Fruit fly (Drosophila melanogaster): ENCODE data around the gene a6.

DNA sequence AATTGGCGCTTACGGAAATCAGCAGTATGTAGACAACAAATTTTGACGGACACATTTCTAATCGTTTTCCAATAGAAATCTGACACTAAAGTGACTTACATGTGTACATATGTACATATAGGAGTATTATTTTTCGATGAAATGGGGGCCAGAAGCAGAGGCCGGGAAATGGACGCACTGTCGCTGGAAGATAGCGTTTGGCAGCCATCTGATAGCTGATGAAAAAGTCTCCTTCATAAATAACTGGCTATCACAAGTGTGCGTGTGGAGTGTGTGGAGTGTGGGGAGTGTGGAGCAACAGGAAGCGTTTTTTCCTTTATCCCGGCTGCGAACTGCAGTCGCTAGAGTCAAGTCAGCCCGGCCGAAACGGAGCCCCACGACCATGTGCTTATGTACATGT is 14.4 kb upstream of the a6 start, which contains the start of gene CG3795:
- no peak for TF ChIP-seq CG8478 (optimal IDR thresholded peaks at IDR 0.05)
- TF ChIP-seq E2f2 (GFP tag; IDR thresholded peaks at IDR 0.05): no peak
- TF ChIP-seq CG5180 (GFP tag; optimal IDR thresholded peaks at IDR 0.05): no peak
- no peak for TF ChIP-seq Hey (tag; optimal IDR thresholded peaks at IDR 0.05)
- TF ChIP-seq CG15514 (GFP tag; optimal IDR thresholded peaks at IDR 0.05): no peak
- no peak for TF ChIP-seq pita (GFP tag; optimal IDR thresholded peaks at IDR 0.05)
- TF ChIP-seq Med (GFP tag): no peak
- TF ChIP-seq zfh1 (GFP tag; IDR thresholded peaks at IDR 0.05): no peak
